Worm (Caenorhabditis elegans): ENCODE data around the gene C18D4.3.

C18D4.3 gene

DNA sequence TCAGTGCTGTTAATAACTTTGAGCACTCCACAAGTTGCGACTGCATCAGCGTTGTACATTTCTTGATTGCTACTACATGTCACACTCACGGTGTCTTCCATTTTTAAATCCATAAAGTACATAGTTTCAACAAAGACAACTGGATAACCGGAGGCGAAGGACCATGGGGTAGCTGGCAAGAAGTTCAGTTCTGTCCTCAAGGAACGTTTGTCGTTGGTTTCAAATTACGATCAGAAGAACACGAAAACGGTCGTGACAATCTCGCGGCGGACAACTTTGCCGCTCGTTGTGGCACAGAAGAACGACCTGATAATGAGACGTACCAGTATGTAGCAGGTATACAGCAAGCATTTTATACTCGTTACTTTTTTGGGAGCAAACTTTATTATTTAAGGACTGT is at the start of gene C18D4.3:
C18D4.3 (minus strand) TSS at position 101 of the 400 bp plus-strand sequence.
- TF ChIP-seq nhr-11 (tag; optimal IDR thresholded peaks at IDR 0.05): no peak
- no peak for TF ChIP-seq sma-9 (GFP tag; optimal IDR thresholded peaks at IDR 0.05)
- TF ChIP-seq sma-9 (tag; optimal IDR thresholded peaks at IDR 0.05): no peak
- no peak for TF ChIP-seq nhr-237 (tag; optimal IDR thresholded peaks at IDR 0.05)
- no peak for TF ChIP-seq ceh-82 (tag; optimal IDR thresholded peaks at IDR 0.05)
- no peak for TF ChIP-seq blmp-1 (tag; optimal IDR thresholded peaks at IDR 0.05; ENCODE audit: insufficient read depth)
- TF ChIP-seq skn-1 (tag; optimal IDR thresholded peaks at IDR 0.05): no peak
- TF ChIP-seq lin-13 (GFP tag; optimal IDR thresholded peaks at IDR 0.05): no peak
- no peak for TF ChIP-seq gmeb-1 (tag; optimal IDR thresholded peaks at IDR 0.05)
- no peak for TF ChIP-seq lin-39 (tag; optimal IDR thresholded peaks at IDR 0.05)
- TF ChIP-seq ZK546.5 (tag; optimal IDR thresholded peaks at IDR 0.05): no peak
- TF ChIP-seq F13H6.1 (tag; optimal IDR thresholded peaks at IDR 0.05): no peak
- no peak for TF ChIP-seq nhr-25 (tag; optimal IDR thresholded peaks at IDR 0.05)
- no peak for TF ChIP-seq sma-3 (GFP tag; optimal IDR thresholded peaks at IDR 0.05)
- TF ChIP-seq unc-62 (GFP tag; optimal IDR thresholded peaks at IDR 0.05): no peak
- TF ChIP-seq Y55F3AM.14 (GFP tag; optimal IDR thresholded peaks at IDR 0.05): no peak
- no peak for TF ChIP-seq elt-1 (tag; optimal IDR thresholded peaks at IDR 0.05)
- TF ChIP-seq egl-27 (tag; optimal IDR thresholded peaks at IDR 0.05): no peak
- no peak for TF ChIP-seq ztf-11 (tag; optimal IDR thresholded peaks at IDR 0.05)

DNA sequence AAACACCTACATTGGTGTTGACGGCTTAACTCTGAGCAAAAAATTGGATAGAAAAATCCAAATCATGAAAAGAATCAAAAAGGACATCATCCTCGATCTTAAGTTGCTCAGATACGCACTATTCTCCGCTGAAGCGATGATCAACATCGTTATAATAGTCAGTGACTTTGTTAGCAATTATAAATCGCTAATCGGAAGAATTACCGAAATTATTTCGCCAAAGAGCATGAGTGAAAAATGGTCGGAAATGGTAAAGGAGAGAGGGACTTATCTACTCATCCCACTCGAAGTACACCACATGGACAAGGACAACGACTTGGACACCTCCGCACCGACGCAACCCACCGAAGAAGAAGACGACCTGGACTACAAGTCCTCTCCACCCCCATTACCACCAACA is 47.4 kb upstream of the C18D4.3 start:
- TF ChIP-seq nhr-129 (tag; optimal IDR thresholded peaks at IDR 0.05) (no peak), nhr-6 (tag; optimal IDR thresholded peaks at IDR 0.05) (no peak), C34F6.9 (tag; optimal IDR thresholded peaks at IDR 0.05) (no peak), nhr-21 (tag; optimal IDR thresholded peaks at IDR 0.05) (no peak), mab-5 (tag; optimal IDR thresholded peaks at IDR 0.05) (no peak), lsy-2 (tag; optimal IDR thresholded peaks at IDR 0.05) (no peak), peb-1 (tag; optimal IDR thresholded peaks at IDR 0.05) (no peak), ceh-16 (tag; optimal IDR thresholded peaks at IDR 0.05) (no peak), fos-1 (tag; optimal IDR thresholded peaks at IDR 0.05) (no peak), mbf-1 (tag; optimal IDR thresholded peaks at IDR 0.05) (no peak), nhr-12 (tag; optimal IDR thresholded peaks at IDR 0.05) (no peak), egl-27 (tag; optimal IDR thresholded peaks at IDR 0.05) (no peak), nhr-11 (tag; optimal IDR thresholded peaks at IDR 0.05) (no peak), zag-1 (tag; optimal IDR thresholded peaks at IDR 0.05) (no peak), elt-3 (tag; optimal IDR thresholded peaks at IDR 0.05) (no peak), unc-39 (tag; optimal IDR thresholded peaks at IDR 0.05) (no peak), nhr-23 (tag; optimal IDR thresholded peaks at IDR 0.05) (no peak), alr-1 (tag; optimal IDR thresholded peaks at IDR 0.05) (no peak), nhr-10 (tag; optimal IDR thresholded peaks at IDR 0.05) (no peak)

DNA sequence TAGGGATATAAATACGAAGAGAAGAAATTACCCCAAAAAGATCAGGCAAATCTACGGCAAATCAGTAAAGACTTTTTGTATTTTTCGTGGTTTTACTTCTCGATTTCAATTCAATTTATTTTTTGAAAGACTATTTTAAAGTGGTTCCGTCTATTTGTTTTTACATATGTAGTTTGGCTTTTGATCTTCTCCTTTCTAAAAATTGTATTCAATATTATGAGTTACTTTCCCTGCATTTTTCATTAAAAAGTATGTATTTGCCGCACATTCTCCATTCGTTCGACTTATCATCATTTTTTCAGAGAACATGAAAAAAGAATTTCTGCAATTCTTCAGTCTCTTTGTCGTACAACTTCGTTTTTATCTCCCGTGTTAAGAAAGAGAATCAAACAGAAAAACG is 34.3 kb upstream of the C18D4.3 start, which contains the start of gene C38D9.2:
C38D9.2 (plus strand) TSS at position 301 of the 400 bp plus-strand sequence.
- no peak for TF ChIP-seq unc-55 (GFP tag; optimal IDR thresholded peaks at IDR 0.05)
- TF ChIP-seq blmp-1 (tag; optimal IDR thresholded peaks at IDR 0.05; ENCODE audit: insufficient read depth): no peak
- TF ChIP-seq nhr-237 (tag; optimal IDR thresholded peaks at IDR 0.05): no peak
- TF ChIP-seq alr-1 (tag; optimal IDR thresholded peaks at IDR 0.05): no peak

DNA sequence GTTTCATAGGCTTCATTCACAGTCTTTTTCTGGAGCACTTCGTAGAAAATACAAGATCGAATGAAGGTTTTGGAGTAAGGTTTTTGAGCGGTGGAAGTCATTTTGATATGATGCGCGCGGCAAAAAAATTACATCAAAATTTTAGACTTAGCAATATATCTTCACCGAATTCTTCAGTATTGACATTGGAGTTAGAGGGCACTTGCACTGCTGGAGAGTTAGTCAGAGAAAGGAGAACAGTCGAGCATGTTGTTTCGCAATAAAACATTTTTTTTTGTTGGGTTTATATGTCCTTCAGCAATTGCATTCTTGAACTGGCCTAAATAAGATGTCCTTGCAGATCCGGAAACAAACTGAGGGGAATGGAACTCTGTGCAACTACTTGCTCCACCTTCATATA is 33.3 kb upstream of the C18D4.3 start, which contains the start of gene fbxa-171:
fbxa-171 (minus strand) TSS at position 101 of the 400 bp plus-strand sequence.
- TF ChIP-seq gmeb-1 (tag; optimal IDR thresholded peaks at IDR 0.05) (no peak), F13H6.1 (tag; optimal IDR thresholded peaks at IDR 0.05) (no peak), C34F6.9 (tag; optimal IDR thresholded peaks at IDR 0.05) (no peak), crh-2 (tag; optimal IDR thresholded peaks at IDR 0.05) (no peak), ztf-4 (tag; optimal IDR thresholded peaks at IDR 0.05) (no peak), unc-62 (GFP tag; optimal IDR thresholded peaks at IDR 0.05) (no peak), skn-1 (tag; optimal IDR thresholded peaks at IDR 0.05) (no peak), elt-3 (tag; optimal IDR thresholded peaks at IDR 0.05) (no peak), nhr-11 (tag; optimal IDR thresholded peaks at IDR 0.05) (no peak), ceh-82 (tag; optimal IDR thresholded peaks at IDR 0.05) (no peak), sem-4 (tag; optimal IDR thresholded peaks at IDR 0.05) (no peak), ceh-16 (tag; optimal IDR thresholded peaks at IDR 0.05) (no peak), alr-1 (tag; optimal IDR thresholded peaks at IDR 0.05) (no peak)
